Fruit fly (Drosophila melanogaster) ovary, adult (tissue): ENCODE results near the gene Rab19.

Experiments
- CG17801 ChIP-seq: fragments of 200-800 bp; optimal IDR thresholded peaks from 2 replicates; lab custom pipeline; 2019; ENCODE audit warnings: missing biosample characterization, mild to moderate bottlenecking, missing genetic modification characterization, moderate library complexity; ENCODE audit not compliant: partially characterized antibody

Gene Rab19

dm6 chr3L:8296941-8297340 lies at the start of gene Rab19:
TSS of gene Rab19 (plus strand) at chr3L:8297018.
- peak; percentile 21 for TF ChIP-seq CG17801

dm6 chr3L:8284651-8285050 lies 12.2 kb upstream of the Rab19 start:
- TF ChIP-seq CG17801, result no peak

dm6 chr3L:8285291-8285690 lies 11.5 kb upstream of the Rab19 start:
- TF ChIP-seq CG17801, result no peak

- TF ChIP-seq CG17801, result no peak
Measured at dm6 chr3L:8285773-8286172, 11.0 kb upstream of the Rab19 start.

- no peak for TF ChIP-seq CG17801
Measured at dm6 chr3L:8286397-8286796, 10.4 kb upstream of the Rab19 start.

- no peak for TF ChIP-seq CG17801
Measured at dm6 chr3L:8288396-8288795, 8.4 kb upstream of the Rab19 start.

- TF ChIP-seq CG17801, result peak; percentile 28
Measured at dm6 chr3L:8289336-8290258, 7.2 kb upstream of the Rab19 start, which contains the start of gene cert. TSS of gene cert (minus strand) at chr3L:8289870.

- no peak for TF ChIP-seq CG17801
Measured at dm6 chr3L:8295227-8295626, 1.6 kb upstream of the Rab19 start, which contains the start of gene CG7201. TSS of gene CG7201 (minus strand) at chr3L:8295327.

dm6 chr3L:8297488-8297887 lies 670 bp downstream of the Rab19 start:
- no peak for TF ChIP-seq CG17801

- peak; percentile 72 for TF ChIP-seq CG17801
Measured at dm6 chr3L:8299224-8300130, 2.7 kb downstream of the Rab19 start, which contains the start of the genes Arl5 and CG13671. TSS of gene Arl5 (minus strand) at chr3L:8299839. TSS of gene CG13671 (plus strand) at chr3L:8300064.

dm6 chr3L:8303912-8304311 lies 7.1 kb downstream of the Rab19 start, which contains the start of the genes CG7194 and Sbp2:
TSS of gene CG7194 (minus strand) at chr3L:8304059.
TSS of gene Sbp2 (plus strand) at chr3L:8304157.
- TF ChIP-seq CG17801, result no peak

dm6 chr3L:8306880-8307279 lies 10.1 kb downstream of the Rab19 start, which contains the start of gene Gr66a:
TSS of gene Gr66a (minus strand) at chr3L:8306980.
- no peak for TF ChIP-seq CG17801

dm6 chr3L:8308891-8309352 lies 12.1 kb downstream of the Rab19 start, which contains the start of gene BI-1:
TSS of gene BI-1 (minus strand) at chr3L:8308941.
- TF ChIP-seq CG17801, result peak; percentile 47

dm6 chr3L:8312290-8312689 lies 15.5 kb downstream of the Rab19 start:
- TF ChIP-seq CG17801, result no peak

dm6 chr3L:8314788-8315140 lies 17.9 kb downstream of the Rab19 start:
- no peak for TF ChIP-seq CG17801

- TF ChIP-seq CG17801, result peak; percentile 3
Measured at dm6 chr3L:8315141-8315816, 18.5 kb downstream of the Rab19 start, which contains the start of gene Cpsf6. TSS of gene Cpsf6 (minus strand) at chr3L:8315502.
